Worm (Caenorhabditis elegans): ENCODE measurements around the gene F23F12.12.

Gene F23F12.12

DNA sequence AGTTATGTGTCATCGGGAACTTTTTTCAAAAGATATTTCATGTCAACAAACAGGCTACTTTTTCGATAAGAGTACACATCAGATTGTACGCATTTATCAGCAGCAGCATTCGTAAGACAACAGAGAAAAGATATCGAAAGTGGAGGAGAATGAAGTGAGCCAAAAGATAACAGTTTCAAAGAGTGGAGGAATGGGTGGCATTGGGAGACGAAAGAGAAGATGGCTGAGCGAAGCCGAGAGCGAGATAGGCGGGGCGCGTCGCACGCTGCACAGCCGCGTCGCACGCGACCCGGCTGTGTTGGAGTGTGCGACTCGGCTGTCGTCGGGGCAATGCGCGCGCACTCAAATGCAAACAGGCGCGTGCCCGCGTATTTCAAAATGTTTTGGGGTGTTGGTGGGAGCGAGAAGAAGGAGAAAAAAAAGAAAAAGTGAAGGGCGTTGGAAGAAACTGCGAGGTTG is 43.8 kb upstream of the F23F12.12 start (continued):
- 0 out of 2 replicates have a peak, but pooled peaks have one; percentile 66 for TF ChIP-seq ztf-28 (GFP tag; IDR thresholded peaks at IDR 0.05)
- TF ChIP-seq B0019.2 (GFP tag; conservative IDR thresholded peaks at IDR 0.05) = 0 out of 2 replicates have a peak, but pooled peaks have one; percentile 17
- TF ChIP-seq ceh-27 (GFP tag; optimal IDR thresholded peaks at IDR 0.05) = peak; percentile 90
- peak; percentile 89 for TF ChIP-seq mcd-1 (GFP tag; IDR thresholded peaks at IDR 0.05)
- no peak for TF ChIP-seq F49E8.2 (tag; optimal IDR thresholded peaks at IDR 0.05; ENCODE audit: insufficient read depth)
- TF ChIP-seq nfya-2 (GFP tag; IDR thresholded peaks at IDR 0.05) = no peak
- peak; percentile 92 for TF ChIP-seq madf-6 (GFP tag; IDR thresholded peaks at IDR 0.05)
- TF ChIP-seq rpc-1 (optimal IDR thresholded peaks at IDR 0.05) = no peak
- TF ChIP-seq rpc-1 (tag; optimal IDR thresholded peaks at IDR 0.05) = no peak
- peak; percentile 70; the same call in 1 of the 2 replicates for TF ChIP-seq aptf-3 (GFP tag; IDR thresholded peaks at IDR 0.05)
- no peak for TF ChIP-seq mes-4 (tag; optimal IDR thresholded peaks at IDR 0.05)
- TF ChIP-seq egl-18 (GFP tag; IDR thresholded peaks at IDR 0.05) = no peak
- TF ChIP-seq ceh-100 (GFP tag; IDR thresholded peaks at IDR 0.05) = peak; percentile 72
- peak; percentile 68 for TF ChIP-seq attf-3 (GFP tag; conservative IDR thresholded peaks at IDR 0.05)
- no peak for TF ChIP-seq nhr-179 (tag; optimal IDR thresholded peaks at IDR 0.05)
- peak; percentile 83 for TF ChIP-seq Y67H2A.10 (GFP tag; conservative IDR thresholded peaks at IDR 0.05)
- no peak for TF ChIP-seq aptf-2 (GFP tag; conservative IDR thresholded peaks at IDR 0.05)
- peak; percentile 74 for TF ChIP-seq D2030.7 (GFP tag; IDR thresholded peaks at IDR 0.05)
- TF ChIP-seq atf-7 (tag; optimal IDR thresholded peaks at IDR 0.05) = peak; percentile 91
- TF ChIP-seq zfh-2 (GFP tag; conservative IDR thresholded peaks at IDR 0.05) = peak; percentile 100
- TF ChIP-seq xnd-1 (tag; optimal IDR thresholded peaks at IDR 0.05) = peak; percentile 57
- TF ChIP-seq B0035.1 (tag; optimal IDR thresholded peaks at IDR 0.05) = peak; percentile 53
- TF ChIP-seq F37B4.10 (GFP tag; IDR thresholded peaks at IDR 0.05) = no peak
- peak; percentile 47 for TF ChIP-seq die-1 (tag; optimal IDR thresholded peaks at IDR 0.05)
- peak; percentile 73 for TF ChIP-seq madf-8 (GFP tag; conservative IDR thresholded peaks at IDR 0.05)
- TF ChIP-seq cebp-1 (GFP tag; IDR thresholded peaks at IDR 0.05) = peak; percentile 94
- TF ChIP-seq cebp-1 (tag; optimal IDR thresholded peaks at IDR 0.05) = peak; percentile 97
- TF ChIP-seq ceh-40 (GFP tag; IDR thresholded peaks at IDR 0.05) = no peak
- TF ChIP-seq fkh-3 (tag; optimal IDR thresholded peaks at IDR 0.05) = peak; percentile 30
- peak; percentile 88 for TF ChIP-seq repo-1 (tag; optimal IDR thresholded peaks at IDR 0.05)
- TF ChIP-seq gei-17 (GFP tag; optimal IDR thresholded peaks at IDR 0.05) = no peak
- no peak for TF ChIP-seq F57A8.1 (GFP tag; optimal IDR thresholded peaks at IDR 0.05)
- peak; percentile 95 for TF ChIP-seq attf-5 (GFP tag; optimal IDR thresholded peaks at IDR 0.05)
- no peak for TF ChIP-seq F57C9.4 (tag; optimal IDR thresholded peaks at IDR 0.05)
- TF ChIP-seq ztf-22 (GFP tag; optimal IDR thresholded peaks at IDR 0.05) = peak; percentile 72
- no peak for TF ChIP-seq Y56A3A.18 (GFP tag; IDR thresholded peaks at IDR 0.05)
- TF ChIP-seq ztf-3 (GFP tag; optimal IDR thresholded peaks at IDR 0.05) = peak; percentile 40
- TF ChIP-seq F39B2.1 (GFP tag; IDR thresholded peaks at IDR 0.05) = no peak
- 0 out of 2 replicates have a peak, but pooled peaks have one; percentile 78 for TF ChIP-seq cebp-2 (GFP tag; IDR thresholded peaks at IDR 0.05)
- no peak for TF ChIP-seq unc-130 (GFP tag; optimal IDR thresholded peaks at IDR 0.05)
- TF ChIP-seq ZK185.1 (tag; optimal IDR thresholded peaks at IDR 0.05; ENCODE audit: poor library complexity, severe bottlenecking) = peak; percentile 30
- peak; percentile 84; the same call in 1 of the 2 replicates for TF ChIP-seq Y79H2A.3 (GFP tag; conservative IDR thresholded peaks at IDR 0.05)
- no peak for TF ChIP-seq hlh-26 (GFP tag; conservative IDR thresholded peaks at IDR 0.05)
- TF ChIP-seq egl-44 (GFP tag; IDR thresholded peaks at IDR 0.05) = peak; percentile 69; the same call in 1 of the 2 replicates
- TF ChIP-seq chd-7 (tag; optimal IDR thresholded peaks at IDR 0.05) = peak; percentile 94
- no peak for TF ChIP-seq ztf-6 (GFP tag; IDR thresholded peaks at IDR 0.05)
- no peak for TF ChIP-seq sdz-38 (tag; optimal IDR thresholded peaks at IDR 0.05)
- peak; percentile 99 for TF ChIP-seq nhr-80 (tag; optimal IDR thresholded peaks at IDR 0.05)
- no peak for TF ChIP-seq lag-1 (GFP tag; IDR thresholded peaks at IDR 0.05)
- peak; percentile 95 for TF ChIP-seq nfyb-1 (GFP tag; IDR thresholded peaks at IDR 0.05)
